Fruit fly (Drosophila melanogaster) whole organism, embryonic: Measurements from ENCODE around the gene Nf-YA.

Experiments
- Aef1 ChIP-seq: fragments of 200-800 bp; sonication (Bioruptor generic); IDR thresholded peaks from 3 replicates; pipeline ENCODE4 v1.3.6; 2022; ENCODE audit warnings: missing biosample characterization, missing genetic modification characterization
- B-H2 ChIP-seq: fragments of 200-800 bp; sonication (Bioruptor generic); optimal IDR thresholded peaks from 2 replicates; lab custom pipeline; 2018; ENCODE audit warnings: missing biosample characterization, mild to moderate bottlenecking, missing genetic modification characterization
- BEAF-32 ChIP-seq: fragments of 200-800 bp; sonication (Bioruptor generic); optimal IDR thresholded peaks from 3 replicates; lab custom pipeline; 2017; ENCODE audit warnings: missing biosample characterization, missing genetic modification characterization, mild to moderate bottlenecking, moderate library complexity, missing genetic modification reagents
- CG10543 ChIP-seq: fragments of 200-800 bp; sonication (Bioruptor generic); optimal IDR thresholded peaks from 3 replicates; lab custom pipeline; 2017; ENCODE audit warnings: missing biosample characterization, mild to moderate bottlenecking, missing genetic modification characterization, moderate library complexity
- CG11504 ChIP-seq: fragments of 200-800 bp; sonication (Bioruptor generic); optimal IDR thresholded peaks from 3 replicates; lab custom pipeline; 2019; ENCODE audit warnings: missing biosample characterization, mild to moderate bottlenecking, missing genetic modification characterization, moderate library complexity
- CG12219 ChIP-seq: fragments of 200-800 bp; sonication (Bioruptor generic); optimal IDR thresholded peaks from 3 replicates; lab custom pipeline; 2018; ENCODE audit warnings: missing biosample characterization, mild to moderate bottlenecking, missing genetic modification characterization
- CG12659 ChIP-seq: fragments of 200-800 bp; sonication (Bioruptor generic); optimal IDR thresholded peaks from 3 replicates; lab custom pipeline; 2017; ENCODE audit warnings: mild to moderate bottlenecking, missing biosample characterization, missing genetic modification reagents, missing genetic modification characterization
- CG13287 ChIP-seq: fragments of 200-800 bp; sonication (Bioruptor generic); IDR thresholded peaks from 2 replicates; pipeline ENCODE4 v1.3.6; 2022; ENCODE audit warnings: missing biosample characterization, missing genetic modification characterization; ENCODE audit not compliant: partially characterized antibody
- CG13775 ChIP-seq: fragments of 200-800 bp; sonication (Bioruptor generic); optimal IDR thresholded peaks from 3 replicates; lab custom pipeline; 2017; ENCODE audit warnings: missing biosample characterization, mild to moderate bottlenecking, missing genetic modification characterization
- CG16815 ChIP-seq: fragments of 200-800 bp; sonication (Bioruptor generic); optimal IDR thresholded peaks from 3 replicates; lab custom pipeline; 2017; ENCODE audit warnings: missing biosample characterization, mild to moderate bottlenecking, missing genetic modification characterization
- CG17912 ChIP-seq: fragments of 200-800 bp; sonication (Bioruptor generic); optimal IDR thresholded peaks from 2 replicates; lab custom pipeline; 2018; ENCODE audit warnings: missing biosample characterization, mild to moderate bottlenecking, missing genetic modification characterization
- CG18619 ChIP-seq: fragments of 200-800 bp; sonication (Bioruptor generic); optimal IDR thresholded peaks from 3 replicates; lab custom pipeline; 2017; ENCODE audit warnings: missing biosample characterization, mild to moderate bottlenecking, missing genetic modification characterization
- CG2678 ChIP-seq: fragments of 200-800 bp; sonication (Bioruptor generic); optimal IDR thresholded peaks from 3 replicates; lab custom pipeline; 2019; ENCODE audit warnings: missing biosample characterization, mild to moderate bottlenecking, missing genetic modification characterization, moderate library complexity
- CG3065 ChIP-seq: fragments of 200-800 bp; sonication (Bioruptor generic); optimal IDR thresholded peaks from 2 replicates; lab custom pipeline; 2016; ENCODE audit warnings: missing biosample characterization, missing genetic modification characterization
- CG32767 ChIP-seq: fragments of 200-800 bp; sonication (Bioruptor generic); IDR thresholded peaks from 2 replicates; pipeline ENCODE4 v1.3.6; 2022; ENCODE audit warnings: missing biosample characterization, missing genetic modification characterization
- CG3281 ChIP-seq: fragments of 200-800 bp; sonication (Bioruptor generic); optimal IDR thresholded peaks from 3 replicates; lab custom pipeline; 2017; ENCODE audit warnings: missing biosample characterization, mild to moderate bottlenecking, missing genetic modification characterization
- CG42726 ChIP-seq: fragments of 200-800 bp; sonication (Bioruptor generic); IDR thresholded peaks from 2 replicates; pipeline ENCODE4 v1.3.6; 2022; ENCODE audit warnings: missing biosample characterization, missing genetic modification characterization; ENCODE audit not compliant: partially characterized antibody
- CG7357 ChIP-seq: fragments of 200-800 bp; sonication (Bioruptor generic); IDR thresholded peaks from 3 replicates; pipeline ENCODE4 v1.3.6; 2022; ENCODE audit warnings: missing biosample characterization, missing genetic modification characterization
- CG8089 ChIP-seq: fragments of 200-800 bp; sonication (Bioruptor generic); optimal IDR thresholded peaks from 3 replicates; lab custom pipeline; 2016; ENCODE audit warnings: missing biosample characterization, missing genetic modification characterization
- Deaf1 ChIP-seq: fragments of 200-800 bp; optimal IDR thresholded peaks from 3 replicates; lab custom pipeline; 2019; ENCODE audit warnings: missing biosample characterization, mild to moderate bottlenecking, missing genetic modification characterization, moderate library complexity
- Dek ChIP-seq: fragments of 200-800 bp; sonication (Bioruptor generic); optimal IDR thresholded peaks from 3 replicates; lab custom pipeline; 2019; ENCODE audit warnings: missing biosample characterization, mild to moderate bottlenecking, missing genetic modification characterization, moderate library complexity
- Doc3 ChIP-seq: fragments of 200-800 bp; sonication (Bioruptor generic); IDR thresholded peaks from 3 replicates; pipeline ENCODE4 v1.3.6; 2022; ENCODE audit warnings: missing biosample characterization, missing genetic modification characterization; ENCODE audit not compliant: partially characterized antibody
- E2f1 ChIP-seq: fragments of 200-800 bp; sonication (Bioruptor generic); IDR thresholded peaks from 2 replicates; pipeline ENCODE4 v1.3.6; 2022; ENCODE audit warnings: missing biosample characterization, missing genetic modification characterization
- HLH54F ChIP-seq: fragments of 200-800 bp; sonication (Bioruptor generic); optimal IDR thresholded peaks from 3 replicates; lab custom pipeline; 2016; ENCODE audit warnings: missing biosample characterization, missing genetic modification characterization
- HLHmδ ChIP-seq: fragments of 200-800 bp; sonication (Bioruptor generic); optimal IDR thresholded peaks from 2 replicates; lab custom pipeline; 2018; ENCODE audit warnings: missing biosample characterization, mild to moderate bottlenecking, missing genetic modification characterization, moderate library complexity
- Jarid2 ChIP-seq: fragments of 200-800 bp; sonication (Bioruptor generic); optimal IDR thresholded peaks from 3 replicates; lab custom pipeline; 2017; ENCODE audit warnings: mild to moderate bottlenecking, missing biosample characterization, missing genetic modification reagents, missing genetic modification characterization
- Lhr ChIP-seq: fragments of 200-800 bp; sonication (Bioruptor generic); optimal IDR thresholded peaks from 3 replicates; lab custom pipeline; 2017; ENCODE audit warnings: mild to moderate bottlenecking, missing biosample characterization, missing genetic modification reagents, missing genetic modification characterization
- MESR4 ChIP-seq: fragments of 200-800 bp; sonication (Bioruptor generic); optimal IDR thresholded peaks from 2 replicates; lab custom pipeline; 2018; ENCODE audit warnings: missing biosample characterization, mild to moderate bottlenecking, missing genetic modification characterization, moderate library complexity
- Myb ChIP-seq: fragments of 200-800 bp; sonication (Bioruptor generic); optimal IDR thresholded peaks from 2 replicates; lab custom pipeline; 2016; ENCODE audit warnings: missing biosample characterization, missing genetic modification characterization
- Side ChIP-seq: fragments of 200-800 bp; sonication (Bioruptor generic); optimal IDR thresholded peaks from 2 replicates; lab custom pipeline; 2016; ENCODE audit warnings: missing biosample characterization, missing genetic modification characterization
- Six4 ChIP-seq: fragments of 200-800 bp; sonication (Bioruptor generic); optimal IDR thresholded peaks from 2 replicates; lab custom pipeline; 2016; ENCODE audit warnings: missing biosample characterization, missing genetic modification characterization
- Tbp ChIP-seq: fragments of >200 bp; optimal IDR thresholded peaks from 2 replicates; lab custom pipeline; 2018; ENCODE audit warnings: missing biosample characterization, missing genetic modification characterization
- ap ChIP-seq: fragments of 200-800 bp; sonication (Bioruptor generic); IDR thresholded peaks from 2 replicates; pipeline ENCODE4 v1.3.6; 2022; ENCODE audit warnings: missing biosample characterization, missing genetic modification characterization
- croc ChIP-seq: fragments of 200-800 bp; sonication (Bioruptor generic); conservative IDR thresholded peaks from 3 replicates; pipeline ENCODE4 v1.3.6; 2022; ENCODE audit warnings: missing biosample characterization, missing genetic modification characterization
- danr ChIP-seq: fragments of 200-800 bp; sonication (Bioruptor generic); IDR thresholded peaks from 2 replicates; pipeline ENCODE4 v1.3.6; 2022; ENCODE audit warnings: missing biosample characterization, missing genetic modification characterization
- disco-r ChIP-seq: fragments of 200-800 bp; sonication (Bioruptor generic); optimal IDR thresholded peaks from 2 replicates; lab custom pipeline; 2016; ENCODE audit warnings: missing biosample characterization, missing genetic modification characterization
- dpn ChIP-seq, 2 experiments: fragments of 200-800 bp; sonication (Bioruptor generic); optimal IDR thresholded peaks; 3 replicates each; lab custom pipeline; 2016; ENCODE audit warnings: missing biosample characterization in 2 of 2, missing genetic modification characterization in 2 of 2
- fd64A ChIP-seq: fragments of 200-800 bp; sonication (Bioruptor generic); optimal IDR thresholded peaks from 3 replicates; lab custom pipeline; 2018; ENCODE audit warnings: missing biosample characterization, mild to moderate bottlenecking, missing genetic modification characterization
- ftz-f1 ChIP-seq: fragments of 200-800 bp; sonication (Bioruptor generic); optimal IDR thresholded peaks from 2 replicates; lab custom pipeline; 2016; ENCODE audit warnings: missing biosample characterization, missing genetic modification characterization
- gsb ChIP-seq: fragments of 200-800 bp; sonication (Bioruptor generic); IDR thresholded peaks from 2 replicates; pipeline ENCODE4 v1.3.6; 2022; ENCODE audit warnings: missing biosample characterization, missing genetic modification characterization
- nerfin-2 ChIP-seq: fragments of 200-800 bp; sonication (Bioruptor generic); IDR thresholded peaks from 2 replicates; pipeline ENCODE4 v1.3.6; 2022; ENCODE audit warnings: missing biosample characterization, missing genetic modification characterization; ENCODE audit not compliant: partially characterized antibody
- oc ChIP-seq: fragments of 200-800 bp; sonication (Bioruptor generic); optimal IDR thresholded peaks from 2 replicates; lab custom pipeline; 2018; ENCODE audit warnings: missing biosample characterization, mild to moderate bottlenecking, missing genetic modification characterization, moderate library complexity
- pb ChIP-seq: fragments of 200-800 bp; sonication (Bioruptor generic); optimal IDR thresholded peaks from 3 replicates; lab custom pipeline; 2016; ENCODE audit warnings: missing biosample characterization, missing genetic modification characterization
- pnt ChIP-seq: fragments of 200-800 bp; sonication (Bioruptor generic); optimal IDR thresholded peaks from 3 replicates; lab custom pipeline; 2016; ENCODE audit warnings: missing biosample characterization, missing genetic modification characterization
- rib ChIP-seq: fragments of 200-800 bp; sonication (Bioruptor generic); IDR thresholded peaks from 2 replicates; pipeline ENCODE4 v1.3.6; 2022; ENCODE audit warnings: missing biosample characterization, missing genetic modification characterization
- schlank ChIP-seq: fragments of 200-800 bp; sonication (Bioruptor generic); optimal IDR thresholded peaks from 2 replicates; lab custom pipeline; 2018; ENCODE audit warnings: missing biosample characterization, mild to moderate bottlenecking, missing genetic modification characterization
- tgo ChIP-seq: fragments of 200-800 bp; sonication (Bioruptor generic); IDR thresholded peaks from 3 replicates; pipeline ENCODE4 v1.3.6; 2022; ENCODE audit warnings: missing biosample characterization, missing genetic modification characterization
- vfl ChIP-seq: fragments of 200-800 bp; sonication (Bioruptor generic); optimal IDR thresholded peaks from 2 replicates; lab custom pipeline; 2016; ENCODE audit warnings: missing biosample characterization, missing genetic modification characterization
- zfh2 ChIP-seq: fragments of 200-800 bp; sonication (Bioruptor generic); optimal IDR thresholded peaks from 2 replicates; lab custom pipeline; 2016; ENCODE audit warnings: missing biosample characterization, missing genetic modification characterization

Gene Nf-YA

dm6 chr3L:9460775-9461491 lies 18.9 kb upstream of the Nf-YA start, which contains the start of the genes CG3434 and CG44838 (continued):
- TF ChIP-seq zfh2 (GFP tag; lab: Kevin White, UChicago) (peak; percentile 75), CG32767 (GFP tag; lab: Robert Waterston, UW) (no peak; the same call in 1 of the 2 replicates), gsb (no peak), nerfin-2 (no peak), CG11504 (tag; lab: Kevin White, UChicago) (peak; percentile 79), Dek (tag; lab: Kevin White, UChicago) (peak; percentile 77), CG18619 (GFP tag; lab: Kevin White, UChicago) (peak; percentile 76), CG3281 (GFP tag; lab: Kevin White, UChicago) (peak; percentile 79), Aef1 (peak; percentile 57), Doc3 (GFP tag; lab: Robert Waterston, UW) (no peak), schlank (no peak), HLHmδ (GFP tag; lab: Kevin White, UChicago) (no peak), CG13287 (GFP tag; lab: Robert Waterston, UW) (peak; percentile 67), rib (GFP tag; lab: Robert Waterston, UW) (no peak), BEAF-32 (GFP tag; lab: Kevin White, UChicago) (peak; percentile 38), CG2678 (tag; lab: Kevin White, UChicago) (peak; percentile 83), disco-r (GFP tag; lab: Kevin White, UChicago) (no peak), CG17912 (peak; percentile 3), CG42726 (GFP tag; lab: Robert Waterston, UW) (no peak), Myb (GFP tag; lab: Kevin White, UChicago) (peak; percentile 60), danr (GFP tag; lab: Robert Waterston, UW) (no peak), ftz-f1 (GFP tag; lab: Kevin White, UChicago) (peak; percentile 13), CG16815 (GFP tag; lab: Kevin White, UChicago) (peak; percentile 64), Six4 (GFP tag; lab: Kevin White, UChicago) (peak; percentile 80), CG12219 (GFP tag; lab: Kevin White, UChicago) (peak; percentile 29), B-H2 (GFP tag; lab: Kevin White, UChicago) (peak; percentile 79), CG3065 (peak; percentile 51), vfl (GFP tag; lab: Kevin White, UChicago) (peak; percentile 68), ap (GFP tag; lab: Robert Waterston, UW) (peak; percentile 35; the same call in 1 of the 2 replicates), pb (GFP tag; lab: Kevin White, UChicago) (no peak), pnt (GFP tag; lab: Kevin White, UChicago) (peak; percentile 53), CG7357 (GFP tag; lab: Robert Waterston, UW) (peak; percentile 44; the same call in 1 of the 3 replicates), Tbp (GFP tag; lab: Kevin White, UChicago) (no peak), dpn (GFP tag; optimal IDR thresholded peaks at IDR 0.05; lab: Kevin White, UChicago) (peak; percentile 74 to 84), MESR4 (GFP tag; lab: Kevin White, UChicago) (no peak), croc (GFP tag; lab: Robert Waterston, UW) (peak; percentile 55; the same call in 1 of the 3 replicates), oc (peak; percentile 49), HLH54F (GFP tag; lab: Kevin White, UChicago) (peak; percentile 69), tgo (GFP tag; lab: Robert Waterston, UW) (peak; percentile 64), CG12659 (peak; percentile 90), CG10543 (GFP tag; lab: Kevin White, UChicago) (peak; percentile 91), E2f1 (peak; percentile 73), Lhr (GFP tag; lab: Kevin White, UChicago) (peak; percentile 70), CG8089 (GFP tag; lab: Kevin White, UChicago) (no peak), fd64A (GFP tag; lab: Kevin White, UChicago) (peak; percentile 15), Side (GFP tag; lab: Kevin White, UChicago) (peak; percentile 65), Jarid2 (peak; percentile 81), Deaf1 (tag; lab: Kevin White, UChicago) (peak; percentile 58), CG13775 (peak; percentile 89)
